Fruit fly (Drosophila melanogaster) whole organism: ENCODE results near the gene elg1.

Source experiments
- Dll ChIP-seq: fragments of >200 bp; optimal IDR thresholded peaks from 2 replicates; lab custom pipeline; 2017
- EcR ChIP-seq, 2 experiments: fragments of >200 bp; optimal IDR thresholded peaks; 2 replicates each; lab custom pipeline; 2017; ENCODE audit warnings: missing biosample characterization in 2 of 2, missing genetic modification characterization in 2 of 2, missing genetic modification reagents in 2 of 2

dm6 chr3L:16160420-16161069, 28.7 kb downstream of the elg1 start:
- TF ChIP-seq Dll (lab: Kevin White, UChicago) (no peak), EcR (GFP tag; optimal IDR thresholded peaks at IDR 0.05; lab: Kevin White, UChicago) (no peak)
